Worm (Caenorhabditis elegans): ENCODE results near the gene srd-51.

- TF ChIP-seq nhr-237 (tag; optimal IDR thresholded peaks at IDR 0.05) (no peak), unc-62 (GFP tag; optimal IDR thresholded peaks at IDR 0.05) (no peak), nhr-28 (tag; optimal IDR thresholded peaks at IDR 0.05) (no peak), elt-2 (tag; optimal IDR thresholded peaks at IDR 0.05) (no peak), nhr-12 (tag; optimal IDR thresholded peaks at IDR 0.05) (no peak), nhr-85 (tag) (no peak), skn-1 (tag; optimal IDR thresholded peaks at IDR 0.05) (no peak), nhr-71 (tag; optimal IDR thresholded peaks at IDR 0.05) (no peak), lin-13 (GFP tag; optimal IDR thresholded peaks at IDR 0.05) (no peak), zip-4 (GFP tag; optimal IDR thresholded peaks at IDR 0.05) (no peak), ztf-11 (tag; optimal IDR thresholded peaks at IDR 0.05) (no peak), alr-1 (tag; optimal IDR thresholded peaks at IDR 0.05; ENCODE audit: borderline replicate concordance) (no peak)
Observed at ce11 chrX:13484813-13485212, at the start of gene srd-51.
